Worm (Caenorhabditis elegans) whole organism, L4 larva: ENCODE data around the gene F58B4.3.

ENCODE experiments used
- F10B5.3 ChIP-seq: sonication (generic microtip); optimal IDR thresholded peaks from 2 replicates; lab custom pipeline; 2016; ENCODE audit warnings: mild to moderate bottlenecking, missing genetic modification characterization, missing compliant biosample characterization
- F49E8.2 ChIP-seq: sonication (generic microtip); optimal IDR thresholded peaks from 2 replicates; lab custom pipeline; 2016; ENCODE audit warnings: missing compliant biosample characterization, mild to moderate bottlenecking, missing genetic modification characterization, borderline replicate concordance
- T26A8.4 ChIP-seq: fragments of 200-800 bp; sonication (Bioruptor generic); IDR thresholded peaks from 2 replicates; pipeline ENCODE4 v1.3.6; 2022; ENCODE audit warnings: missing genetic modification characterization, missing compliant biosample characterization
- Y48G9A.11 ChIP-seq: fragments of 200-800 bp; sonication (Bioruptor generic); IDR thresholded peaks from 2 replicates; pipeline ENCODE4 v1.3.6; 2022; ENCODE audit warnings: missing genetic modification reagents, missing genetic modification characterization, missing compliant biosample characterization
- ZK337.2 ChIP-seq: fragments of 200-800 bp; sonication (Bioruptor generic); IDR thresholded peaks from 2 replicates; pipeline ENCODE4 v1.3.6; 2022; ENCODE audit warnings: missing genetic modification reagents, missing genetic modification characterization, missing compliant biosample characterization
- aha-1 ChIP-seq: fragments of 150-350 bp; peaks from one replicate; lab custom pipeline; 2014; ENCODE audit warnings: missing biosample characterization, missing genetic modification characterization
- ama-1 ChIP-seq: fragments of 150-350 bp; optimal IDR thresholded peaks from 2 replicates; lab custom pipeline; 2014; ENCODE audit warnings: inconsistent platforms, mixed read lengths
- attf-4 ChIP-seq: sonication (generic microtip); optimal IDR thresholded peaks from 3 replicates; lab custom pipeline; 2017; ENCODE audit warnings: missing biosample characterization, missing genetic modification characterization
- ceh-82 ChIP-seq: sonication (generic microtip); optimal IDR thresholded peaks from 2 replicates; lab custom pipeline; 2017; ENCODE audit warnings: missing biosample characterization, missing genetic modification characterization
- ctbp-1 ChIP-seq: fragments of 200-800 bp; sonication (Bioruptor generic); IDR thresholded peaks from 2 replicates; pipeline ENCODE4 v1.3.6; 2022; ENCODE audit warnings: missing genetic modification reagents, missing genetic modification characterization, missing compliant biosample characterization
- daf-16 ChIP-seq, 3 experiments: sonication (generic microtip); optimal IDR thresholded peaks; 2 replicates each; lab custom pipeline; 2016 to 2017; ENCODE audit warnings: missing genetic modification characterization in 3 of 3, missing genetic modification reagents in 3 of 3, mild to moderate bottlenecking in 2 of 3, missing compliant biosample characterization in 2 of 3, missing biosample characterization in 1 of 3, moderate library complexity in 1 of 3
- daf-8 ChIP-seq: fragments of 200-800 bp; sonication (Bioruptor generic); IDR thresholded peaks from 2 replicates; pipeline ENCODE4 v1.3.6; 2022; ENCODE audit warnings: missing genetic modification characterization, missing compliant biosample characterization
- dmd-6 ChIP-seq: fragments of 200-800 bp; sonication (Bioruptor generic); IDR thresholded peaks from 2 replicates; pipeline ENCODE4 v1.3.6; 2022; ENCODE audit warnings: missing genetic modification reagents, missing genetic modification characterization, missing compliant biosample characterization
- dpl-1 ChIP-seq: fragments of 150-350 bp; optimal IDR thresholded peaks from 2 replicates; lab custom pipeline; 2014; ENCODE audit warnings: missing biosample characterization, missing genetic modification reagents, missing genetic modification characterization
- duxl-1 ChIP-seq: sonication (generic microtip); optimal IDR thresholded peaks from 2 replicates; lab custom pipeline; 2016; ENCODE audit warnings: mild to moderate bottlenecking, missing genetic modification characterization, moderate library complexity, missing compliant biosample characterization; ENCODE audit not compliant: poor library complexity
- dve-1 ChIP-seq: sonication (generic microtip); optimal IDR thresholded peaks from 2 replicates; lab custom pipeline; 2017; ENCODE audit warnings: antibody characterized with exemption, mild to moderate bottlenecking, missing genetic modification characterization, missing compliant biosample characterization; ENCODE audit not compliant: insufficient read depth
- fos-1 ChIP-seq: fragments of 150-350 bp; optimal IDR thresholded peaks from 2 replicates; lab custom pipeline; 2014; ENCODE audit warnings: missing biosample characterization, missing genetic modification characterization
- hif-1 ChIP-seq, 2 experiments: sonication (generic microtip); optimal IDR thresholded peaks; 2 replicates each; lab custom pipeline; 2016 to 2017; ENCODE audit warnings: missing compliant biosample characterization in 2 of 2, missing genetic modification characterization in 2 of 2, missing genetic modification reagents in 2 of 2, missing genotype in 2 of 2, mild to moderate bottlenecking in 1 of 2
- hlh-11 ChIP-seq: fragments of 200-800 bp; sonication (Bioruptor generic); optimal IDR thresholded peaks from 2 replicates; lab custom pipeline; 2018; ENCODE audit warnings: mild to moderate bottlenecking, missing genetic modification characterization, missing compliant biosample characterization
- hlh-30 ChIP-seq: sonication (generic microtip); optimal IDR thresholded peaks from 2 replicates; lab custom pipeline; 2017; ENCODE audit warnings: antibody characterized with exemption, mild to moderate bottlenecking, missing genetic modification characterization, missing compliant biosample characterization; ENCODE audit not compliant: insufficient read depth
- lim-7 ChIP-seq: fragments of 200-800 bp; sonication (Bioruptor generic); IDR thresholded peaks from 2 replicates; pipeline ENCODE4 v1.3.6; 2022; ENCODE audit warnings: missing genetic modification characterization, missing compliant biosample characterization
- lin-29 ChIP-seq: fragments of 200-800 bp; sonication (Bioruptor generic); IDR thresholded peaks from 2 replicates; pipeline ENCODE4 v1.3.6; 2022; ENCODE audit warnings: missing genetic modification reagents, missing genetic modification characterization, missing compliant biosample characterization
- lin-38 ChIP-seq: fragments of 200-800 bp; sonication (Bioruptor generic); IDR thresholded peaks from 2 replicates; pipeline ENCODE4 v1.3.6; 2022; ENCODE audit warnings: missing genetic modification reagents, missing genetic modification characterization, missing compliant biosample characterization
- lir-3 ChIP-seq: sonication (generic microtip); optimal IDR thresholded peaks from 2 replicates; lab custom pipeline; 2016; ENCODE audit warnings: mild to moderate bottlenecking, missing genetic modification characterization, missing compliant biosample characterization
- lsy-2 ChIP-seq, 2 experiments: fragments of 150-350 bp in 1 of 2; sonication (generic microtip) in 1 of 2; optimal IDR thresholded peaks; 2 replicates each; lab custom pipeline; 2014 to 2017; ENCODE audit warnings: missing biosample characterization in 2 of 2, missing genetic modification characterization in 2 of 2
- mdl-1 ChIP-seq, 2 experiments: fragments of 150-350 bp in 1 of 2; sonication (generic microtip) in 1 of 2; optimal IDR thresholded peaks; 2 replicates each; lab custom pipeline; 2014 to 2017; ENCODE audit warnings: missing biosample characterization in 2 of 2, missing genetic modification characterization in 2 of 2
- mep-1 ChIP-seq: fragments of 150-350 bp; sonication (generic microtip); optimal IDR thresholded peaks from 3 replicates; lab custom pipeline; 2014; ENCODE audit warnings: missing biosample characterization, missing genetic modification characterization
- mes-2 ChIP-seq: sonication (generic microtip); optimal IDR thresholded peaks from 2 replicates; lab custom pipeline; 2016; ENCODE audit warnings: missing genotype, mild to moderate bottlenecking, missing genetic modification characterization, missing compliant biosample characterization; ENCODE audit not compliant: poor library complexity, severe bottlenecking
- nhr-10 ChIP-seq: fragments of 150-350 bp; optimal IDR thresholded peaks from 2 replicates; lab custom pipeline; 2014; ENCODE audit warnings: missing biosample characterization, missing genetic modification characterization
- nhr-11 ChIP-seq: fragments of 150-350 bp; optimal IDR thresholded peaks from 2 replicates; lab custom pipeline; 2014; ENCODE audit warnings: missing biosample characterization, missing genetic modification characterization
- nhr-111 ChIP-seq: fragments of 200-800 bp; sonication (Bioruptor generic); optimal IDR thresholded peaks from 2 replicates; lab custom pipeline; 2018; ENCODE audit warnings: mild to moderate bottlenecking, missing genetic modification characterization, missing compliant biosample characterization
- nhr-237 ChIP-seq: sonication (generic microtip); optimal IDR thresholded peaks from 2 replicates; lab custom pipeline; 2017; ENCODE audit warnings: missing biosample characterization, missing genetic modification characterization
- nhr-28 ChIP-seq: fragments of 150-350 bp; optimal IDR thresholded peaks from 2 replicates; lab custom pipeline; 2014; ENCODE audit warnings: missing biosample characterization, missing genetic modification characterization
- nhr-48 ChIP-seq: sonication (generic microtip); optimal IDR thresholded peaks from 2 replicates; lab custom pipeline; 2016; ENCODE audit warnings: mild to moderate bottlenecking, missing genetic modification characterization, missing compliant biosample characterization
- nhr-77 ChIP-seq: fragments of 150-350 bp; optimal IDR thresholded peaks from 2 replicates; lab custom pipeline; 2014; ENCODE audit warnings: missing biosample characterization, missing genetic modification characterization
- pqm-1 ChIP-seq: sonication (generic microtip); optimal IDR thresholded peaks from 2 replicates; lab custom pipeline; 2017; ENCODE audit warnings: missing biosample characterization, missing genetic modification characterization
- set-16 ChIP-seq: fragments of 200-800 bp; sonication (Bioruptor generic); IDR thresholded peaks from 2 replicates; pipeline ENCODE4 v1.3.6; 2022; ENCODE audit warnings: missing genetic modification reagents, missing genetic modification characterization, missing compliant biosample characterization
- spr-1 ChIP-seq: sonication (generic microtip); optimal IDR thresholded peaks from 2 replicates; lab custom pipeline; 2016; ENCODE audit warnings: mild to moderate bottlenecking, missing genetic modification characterization, missing compliant biosample characterization
- tra-1 ChIP-seq: fragments of 200-800 bp; sonication (Bioruptor generic); IDR thresholded peaks from 2 replicates; pipeline ENCODE4 v1.3.6; 2022; ENCODE audit warnings: missing genetic modification reagents, missing genetic modification characterization, missing compliant biosample characterization
- unc-39 ChIP-seq: sonication (generic microtip); optimal IDR thresholded peaks from 2 replicates; lab custom pipeline; 2017; ENCODE audit warnings: missing biosample characterization, missing genetic modification characterization
- unc-62 ChIP-seq, 3 experiments: fragments of 150-350 bp in 1 of 3; sonication (generic microtip); optimal IDR thresholded peaks in 2 of 3; peaks in 1 of 3; 1 replicate in 1 of 3; 2 replicates in 2 of 3; lab custom pipeline; 2014 to 2017; ENCODE audit warnings: missing biosample characterization in 3 of 3, missing genetic modification characterization in 3 of 3, missing genetic modification reagents in 3 of 3, missing genotype in 1 of 3
- zag-1 ChIP-seq: fragments of 150-350 bp; optimal IDR thresholded peaks from 2 replicates; lab custom pipeline; 2014; ENCODE audit warnings: missing biosample characterization, missing genetic modification characterization
- zfp-2 ChIP-seq: sonication (generic microtip); optimal IDR thresholded peaks from 2 replicates; lab custom pipeline; 2016; ENCODE audit warnings: mild to moderate bottlenecking, missing genetic modification characterization, missing compliant biosample characterization

Gene F58B4.3

DNA sequence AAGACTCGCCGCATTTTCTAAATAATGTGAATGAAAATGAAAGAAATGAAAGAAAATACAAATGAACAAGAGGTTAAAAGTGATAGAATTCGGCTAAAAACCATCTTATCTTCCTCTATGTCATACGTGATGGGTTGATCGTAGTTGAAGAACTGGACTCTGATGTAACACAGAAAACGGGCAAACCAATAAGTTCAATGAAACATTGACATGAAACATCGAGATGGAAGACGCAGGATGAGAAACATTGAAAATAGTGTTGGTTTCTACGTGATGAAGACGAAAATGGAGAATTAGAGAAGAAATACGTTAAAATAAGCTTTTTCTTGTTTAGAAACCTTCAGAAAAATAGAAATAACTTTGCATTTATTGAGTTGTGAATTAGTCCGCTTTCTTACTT lies 38.6 kb upstream of the F58B4.3 start, which contains the start of gene F32D8.12:
Gene F32D8.12 (minus strand): TSS at position 48 of the 400 bp plus-strand sequence.
- TF ChIP-seq nhr-48 (tag; lab: Kevin White, UChicago) = peak; percentile 6
- TF ChIP-seq Y48G9A.11 = no peak
- no peak for TF ChIP-seq ama-1 (lab: Kevin White, UChicago)
- TF ChIP-seq mdl-1 (tag; optimal IDR thresholded peaks at IDR 0.05; lab: Kevin White, UChicago) = peak in 1 of 2 experiments; percentile 42
- TF ChIP-seq lin-38 (GFP tag; lab: Robert Waterston, UW) = peak; percentile 48; the same call in 1 of the 2 replicates
- no peak for TF ChIP-seq unc-39 (tag; lab: Kevin White, UChicago)
- TF ChIP-seq dpl-1 (GFP tag; lab: Kevin White, UChicago) = no peak
- TF ChIP-seq zfp-2 (tag; lab: Kevin White, UChicago) = no peak
- no peak for TF ChIP-seq set-16 (GFP tag; lab: Robert Waterston, UW)
- no peak for TF ChIP-seq F10B5.3 (tag; lab: Kevin White, UChicago)
- TF ChIP-seq lim-7 (GFP tag; lab: Robert Waterston, UW) = no peak
- no peak for TF ChIP-seq tra-1 (GFP tag; lab: Robert Waterston, UW)
- TF ChIP-seq dve-1 = peak; percentile 61
- peak; percentile 39 for TF ChIP-seq hlh-30 (tag; lab: Kevin White, UChicago)
- TF ChIP-seq T26A8.4 (GFP tag; lab: Robert Waterston, UW) = no peak
- TF ChIP-seq attf-4 (tag; lab: Kevin White, UChicago) = no peak
- no peak for TF ChIP-seq zag-1 (tag; lab: Kevin White, UChicago)
- TF ChIP-seq hlh-11 (tag; lab: Kevin White, UChicago) = peak; percentile 45
- peak; percentile 13 for TF ChIP-seq duxl-1
- peak; percentile 22 for TF ChIP-seq nhr-77 (tag; lab: Kevin White, UChicago)
- no peak for TF ChIP-seq nhr-111
- TF ChIP-seq F49E8.2 (tag; lab: Kevin White, UChicago) = no peak
- TF ChIP-seq mes-2 (tag; lab: Kevin White, UChicago) = peak; percentile 59
- TF ChIP-seq ZK337.2 (GFP tag; lab: Robert Waterston, UW) = no peak
- 0 out of 2 replicates have a peak, but pooled peaks have one; percentile 17 for TF ChIP-seq ctbp-1
- TF ChIP-seq daf-16 (GFP tag; optimal IDR thresholded peaks at IDR 0.05; lab: Kevin White, UChicago) = no peak
- peak; percentile 58 for TF ChIP-seq daf-16 (tag; optimal IDR thresholded peaks at IDR 0.05; lab: Kevin White, UChicago)
- TF ChIP-seq nhr-10 (tag; lab: Kevin White, UChicago) = peak; percentile 56
- peak in 1 of 2 experiments; percentile 97 for TF ChIP-seq unc-62 (GFP tag; optimal IDR thresholded peaks at IDR 0.05 in 1 of 2; lab: Kevin White, UChicago)
- TF ChIP-seq unc-62 (tag; optimal IDR thresholded peaks at IDR 0.05; lab: Kevin White, UChicago) = no peak
- peak; percentile 56 for TF ChIP-seq aha-1 (tag; lab: Kevin White, UChicago)
- TF ChIP-seq dmd-6 (GFP tag; lab: Robert Waterston, UW) = peak; percentile 58
- TF ChIP-seq lir-3 (tag; lab: Kevin White, UChicago) = no peak
- TF ChIP-seq lin-29 (GFP tag; lab: Robert Waterston, UW) = no peak
- no peak for TF ChIP-seq ceh-82 (tag; lab: Kevin White, UChicago)
- TF ChIP-seq pqm-1 (tag; lab: Kevin White, UChicago) = no peak
- TF ChIP-seq nhr-237 = no peak
- peak in 1 of 2 experiments; percentile 57 for TF ChIP-seq lsy-2 (tag; optimal IDR thresholded peaks at IDR 0.05; lab: Kevin White, UChicago)
- TF ChIP-seq mep-1 (tag; lab: Kevin White, UChicago) = peak; percentile 34
- TF ChIP-seq fos-1 (tag; lab: Kevin White, UChicago) = no peak
- TF ChIP-seq daf-8 (GFP tag; lab: Robert Waterston, UW) = no peak
- peak in 1 of 2 experiments; percentile 85 for TF ChIP-seq hif-1 (tag; optimal IDR thresholded peaks at IDR 0.05; lab: Kevin White, UChicago)
- peak; percentile 47 for TF ChIP-seq nhr-11
- peak; percentile 73 for TF ChIP-seq nhr-28
- no peak for TF ChIP-seq spr-1 (tag; lab: Kevin White, UChicago)
- TF ChIP-seq, all 104 proteins: peak for 20
